Fruit fly (Drosophila melanogaster) S2 (cell line): ENCODE measurements around the gene miple1.

Experiments
- CG8478 ChIP-seq: fragments of >200 bp; optimal IDR thresholded peaks from 2 replicates; lab custom pipeline; 2018
- CTCF ChIP-seq, 2 experiments: fragments of >200 bp; optimal IDR thresholded peaks; 2 replicates each; lab custom pipeline; 2018

DNA sequence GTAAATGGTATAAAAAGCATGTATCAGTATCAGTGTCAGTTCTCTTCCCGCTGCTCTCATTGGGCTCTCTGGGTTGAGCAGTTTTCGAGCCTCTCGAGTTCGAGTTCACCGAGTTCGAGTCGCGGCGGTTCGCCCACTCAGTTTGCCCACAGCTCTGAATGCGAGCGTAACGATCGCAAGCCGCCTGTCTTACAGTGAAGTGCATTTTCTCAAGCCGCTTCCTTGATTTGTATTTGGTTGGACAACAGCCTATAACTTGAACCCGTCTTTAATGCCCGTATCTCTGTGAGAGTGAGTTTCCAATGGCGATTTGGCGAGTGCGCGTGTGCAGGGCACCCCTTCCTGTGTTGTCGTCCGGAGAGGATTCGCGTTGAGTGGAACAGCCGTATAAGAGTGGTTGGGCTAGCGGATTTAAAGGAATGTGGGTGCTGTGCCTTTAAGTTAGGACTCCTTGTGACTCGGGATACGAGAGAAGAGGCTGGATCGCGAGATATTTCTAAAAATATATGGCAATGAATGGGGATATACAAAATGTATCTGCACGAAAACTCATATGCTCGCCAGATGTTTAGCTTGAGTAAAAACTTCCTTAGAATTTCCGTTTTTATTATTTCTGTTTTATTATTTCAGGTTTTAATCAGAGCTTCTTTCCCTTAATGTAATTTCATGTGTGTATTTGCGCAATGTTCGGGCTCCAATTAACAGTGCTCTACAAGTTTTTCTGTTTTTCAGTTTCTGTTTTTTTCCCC, 4.6 kb downstream of the miple1 start:
- TF ChIP-seq CG8478 (lab: Kevin White, UChicago): no peak
- TF ChIP-seq CTCF (optimal IDR thresholded peaks at IDR 0.05; lab: Kevin White, UChicago): no peak
